Fruit fly (Drosophila melanogaster) S2 (cell line): ENCODE results near the gene salt.

Experiments
- CG8478 ChIP-seq: fragments of >200 bp; optimal IDR thresholded peaks from 2 replicates; lab custom pipeline; 2018
- CTCF ChIP-seq, 2 experiments: fragments of >200 bp; optimal IDR thresholded peaks; 2 replicates each; lab custom pipeline; 2018

dm6 chr3R:31776583-31777362 is 22.3 kb upstream of the salt start, which contains the start of the genes CG2126 and faf:
- TF ChIP-seq CG8478 (no peak), CTCF (optimal IDR thresholded peaks at IDR 0.05; lab: Kevin White, UChicago) (no peak)
